Worm (Caenorhabditis elegans) whole organism, L1 larva: ENCODE measurements around the gene ztf-7.

Source experiments
- C34B4.2 ChIP-seq: sonication (generic microtip); optimal IDR thresholded peaks from 2 replicates; lab custom pipeline; 2017; ENCODE audit warnings: mild to moderate bottlenecking, missing genetic modification characterization, missing compliant biosample characterization
- aha-1 ChIP-seq: fragments of 150-350 bp; optimal IDR thresholded peaks from 2 replicates; lab custom pipeline; 2014; ENCODE audit warnings: missing biosample characterization, missing genetic modification characterization
- alr-1 ChIP-seq: fragments of 200-800 bp; sonication (Bioruptor generic); optimal IDR thresholded peaks from 2 replicates; lab custom pipeline; 2018; ENCODE audit warnings: borderline replicate concordance, mild to moderate bottlenecking, missing genetic modification characterization, missing compliant biosample characterization
- aly-2 ChIP-seq: fragments of 150-350 bp; optimal IDR thresholded peaks from 2 replicates; lab custom pipeline; 2014; ENCODE audit warnings: missing biosample characterization, missing genetic modification characterization
- ama-1 ChIP-seq: fragments of 150-350 bp; optimal IDR thresholded peaks from 2 replicates; lab custom pipeline; 2014
- blmp-1 ChIP-seq: fragments of 150-350 bp; optimal IDR thresholded peaks from 2 replicates; lab custom pipeline; 2014; ENCODE audit warnings: missing biosample characterization, missing genetic modification characterization
- ceh-63 ChIP-seq: fragments of 200-800 bp; sonication (Bioruptor generic); optimal IDR thresholded peaks from 2 replicates; lab custom pipeline; 2018; ENCODE audit warnings: mild to moderate bottlenecking, missing genetic modification characterization, missing compliant biosample characterization
- ceh-90 ChIP-seq: sonication (generic microtip); optimal IDR thresholded peaks from 2 replicates; lab custom pipeline; 2016; ENCODE audit warnings: missing genetic modification characterization, missing compliant biosample characterization
- ces-1 ChIP-seq: fragments of 150-350 bp; optimal IDR thresholded peaks from 2 replicates; lab custom pipeline; 2014; ENCODE audit warnings: missing biosample characterization, missing genetic modification reagents, missing genetic modification characterization
- dsc-1 ChIP-seq: sonication (generic microtip); optimal IDR thresholded peaks from 2 replicates; lab custom pipeline; 2016; ENCODE audit warnings: mild to moderate bottlenecking, missing genetic modification characterization, missing compliant biosample characterization
- efl-1 ChIP-seq, 4 experiments: fragments of 150-350 bp; optimal IDR thresholded peaks in 3 of 4; peaks in 1 of 4; 1 replicate in 1 of 4; 2 replicates in 3 of 4; lab custom pipeline; 2014; ENCODE audit warnings: missing biosample characterization in 2 of 4, missing genetic modification characterization in 2 of 4, missing genetic modification reagents in 2 of 4
- egl-27 ChIP-seq, 2 experiments: fragments of 150-350 bp in 1 of 2; sonication (generic microtip); optimal IDR thresholded peaks; 3 replicates each; lab custom pipeline; 2017 to 2018; ENCODE audit warnings: missing biosample characterization in 2 of 2, missing genetic modification characterization in 2 of 2, missing genetic modification reagents in 2 of 2
- fkh-10 ChIP-seq: sonication (generic microtip); optimal IDR thresholded peaks from 2 replicates; lab custom pipeline; 2017; ENCODE audit warnings: missing biosample characterization, missing genetic modification reagents, missing genetic modification characterization
- fkh-4 ChIP-seq: sonication (generic microtip); optimal IDR thresholded peaks from 2 replicates; lab custom pipeline; 2016; ENCODE audit warnings: missing compliant biosample characterization, missing genetic modification characterization, borderline replicate concordance
- fkh-8 ChIP-seq: sonication (generic microtip); optimal IDR thresholded peaks from 2 replicates; lab custom pipeline; 2016; ENCODE audit warnings: mild to moderate bottlenecking, missing genetic modification characterization, missing compliant biosample characterization
- fos-1 ChIP-seq: fragments of 150-350 bp; optimal IDR thresholded peaks from 2 replicates; lab custom pipeline; 2014; ENCODE audit warnings: missing biosample characterization, missing genetic modification characterization
- grh-1 ChIP-seq: fragments of 200-800 bp; sonication (Bioruptor generic); IDR thresholded peaks from 2 replicates; pipeline ENCODE4 v1.3.6; 2022; ENCODE audit warnings: missing genetic modification reagents, missing genetic modification characterization, missing compliant biosample characterization
- hlh-4 ChIP-seq: sonication (generic microtip); optimal IDR thresholded peaks from 2 replicates; lab custom pipeline; 2016; ENCODE audit warnings: mild to moderate bottlenecking, missing genetic modification characterization, missing compliant biosample characterization
- hpl-2 ChIP-seq: fragments of 150-350 bp; optimal IDR thresholded peaks from 2 replicates; lab custom pipeline; 2014; ENCODE audit warnings: missing biosample characterization, missing genetic modification reagents, missing genetic modification characterization
- lin-14 ChIP-seq: fragments of 200-800 bp; sonication (Bioruptor generic); optimal IDR thresholded peaks from 2 replicates; lab custom pipeline; 2018; ENCODE audit warnings: mild to moderate bottlenecking, missing genetic modification characterization, moderate library complexity, missing compliant biosample characterization
- lin-35 ChIP-seq, 2 experiments: fragments of 150-350 bp; optimal IDR thresholded peaks; 2 replicates each; lab custom pipeline; 2014; ENCODE audit warnings: missing biosample characterization in 2 of 2, missing genetic modification characterization in 2 of 2, missing genetic modification reagents in 2 of 2
- lin-39 ChIP-seq: fragments of 150-350 bp; optimal IDR thresholded peaks from 2 replicates; lab custom pipeline; 2014; ENCODE audit warnings: missing biosample characterization, missing genetic modification reagents, missing genetic modification characterization
- mab-9 ChIP-seq: fragments of 200-800 bp; sonication (Bioruptor generic); IDR thresholded peaks from 2 replicates; pipeline ENCODE4 v1.3.6; 2022; ENCODE audit warnings: missing genetic modification reagents, missing genetic modification characterization, missing compliant biosample characterization
- mdl-1 ChIP-seq, 2 experiments: fragments of 150-350 bp; optimal IDR thresholded peaks; 2 replicates each; lab custom pipeline; 2014 to 2017; ENCODE audit warnings: missing biosample characterization in 2 of 2, missing genetic modification characterization in 2 of 2, inconsistent platforms in 1 of 2
- nhr-11 ChIP-seq: fragments of 150-350 bp; optimal IDR thresholded peaks from 2 replicates; lab custom pipeline; 2014; ENCODE audit warnings: missing biosample characterization, missing genetic modification characterization
- nhr-12 ChIP-seq: sonication (generic microtip); optimal IDR thresholded peaks from 2 replicates; lab custom pipeline; 2017; ENCODE audit warnings: missing biosample characterization, missing genetic modification characterization
- nhr-47 ChIP-seq: sonication (generic microtip); optimal IDR thresholded peaks from 2 replicates; lab custom pipeline; 2016; ENCODE audit warnings: mild to moderate bottlenecking, missing genetic modification characterization, moderate library complexity, missing compliant biosample characterization
- nhr-71 ChIP-seq: sonication (generic microtip); optimal IDR thresholded peaks from 2 replicates; lab custom pipeline; 2016; ENCODE audit warnings: mild to moderate bottlenecking, missing genetic modification characterization, moderate library complexity, missing compliant biosample characterization
- nhr-77 ChIP-seq: fragments of 150-350 bp; optimal IDR thresholded peaks from 2 replicates; lab custom pipeline; 2014; ENCODE audit warnings: missing biosample characterization, missing genetic modification characterization
- nhr-85 ChIP-seq: sonication (generic microtip); peaks from one replicate; lab custom pipeline; 2016; ENCODE audit warnings: missing genetic modification characterization, inconsistent platforms, missing compliant biosample characterization
- nhr-90 ChIP-seq: sonication (generic microtip); optimal IDR thresholded peaks from 2 replicates; lab custom pipeline; 2016; ENCODE audit warnings: mild to moderate bottlenecking, missing genetic modification characterization, missing compliant biosample characterization; ENCODE audit not compliant: poor library complexity
- pax-3 ChIP-seq: fragments of 200-800 bp; sonication (Bioruptor generic); optimal IDR thresholded peaks from 2 replicates; lab custom pipeline; 2018; ENCODE audit warnings: mild to moderate bottlenecking, missing genetic modification characterization, moderate library complexity, missing compliant biosample characterization
- pqm-1 ChIP-seq: sonication (generic microtip); optimal IDR thresholded peaks from 3 replicates; lab custom pipeline; 2017; ENCODE audit warnings: missing biosample characterization, missing genetic modification characterization
- skn-1 ChIP-seq: fragments of 150-350 bp; optimal IDR thresholded peaks from 2 replicates; lab custom pipeline; 2014; ENCODE audit warnings: missing biosample characterization, missing genetic modification characterization
- snpc-4 ChIP-seq: fragments of 150-350 bp; optimal IDR thresholded peaks from 2 replicates; lab custom pipeline; 2014; ENCODE audit warnings: missing biosample characterization, missing genetic modification characterization
- snu-23 ChIP-seq: sonication (generic microtip); optimal IDR thresholded peaks from 2 replicates; lab custom pipeline; 2016; ENCODE audit warnings: missing genetic modification characterization, missing compliant biosample characterization
- sox-4 ChIP-seq: sonication (generic microtip); optimal IDR thresholded peaks from 2 replicates; lab custom pipeline; 2016; ENCODE audit warnings: missing genetic modification characterization, missing compliant biosample characterization
- sptf-1 ChIP-seq: fragments of 150-350 bp; optimal IDR thresholded peaks from 2 replicates; lab custom pipeline; 2014; ENCODE audit warnings: missing biosample characterization, missing genetic modification characterization
- tlp-1 ChIP-seq: fragments of 150-350 bp; optimal IDR thresholded peaks from 2 replicates; lab custom pipeline; 2014; ENCODE audit warnings: missing biosample characterization, missing genetic modification characterization
- unc-62 ChIP-seq: fragments of 150-350 bp; optimal IDR thresholded peaks from 2 replicates; lab custom pipeline; 2014; ENCODE audit warnings: missing biosample characterization, missing genetic modification reagents, missing genetic modification characterization
- vab-15 ChIP-seq: sonication (generic microtip); optimal IDR thresholded peaks from 2 replicates; lab custom pipeline; 2017; ENCODE audit warnings: missing genotype, mild to moderate bottlenecking, missing genetic modification characterization, missing compliant biosample characterization
- xbp-1 ChIP-seq: sonication (generic microtip); optimal IDR thresholded peaks from 2 replicates; lab custom pipeline; 2016; ENCODE audit warnings: missing genetic modification characterization, missing compliant biosample characterization
- zag-1 ChIP-seq: fragments of 150-350 bp; optimal IDR thresholded peaks from 2 replicates; lab custom pipeline; 2014; ENCODE audit warnings: missing biosample characterization, missing genetic modification characterization
- zip-4 ChIP-seq: fragments of 200-800 bp; sonication (Bioruptor generic); optimal IDR thresholded peaks from 2 replicates; lab custom pipeline; 2018; ENCODE audit warnings: mild to moderate bottlenecking, missing genetic modification characterization, moderate library complexity, missing compliant biosample characterization
- ztf-11 ChIP-seq, 2 experiments: sonication (generic microtip); optimal IDR thresholded peaks; 2 replicates each; lab custom pipeline; 2016 to 2017; ENCODE audit warnings: missing genetic modification characterization in 2 of 2, missing biosample characterization in 1 of 2, missing compliant biosample characterization in 1 of 2
- ztf-4 ChIP-seq: fragments of 150-350 bp; optimal IDR thresholded peaks from 2 replicates; lab custom pipeline; 2014; ENCODE audit warnings: missing biosample characterization, missing genetic modification characterization

Gene ztf-7

ce11 chrV:9799076-9799475, 9.6 kb upstream of the ztf-7 start, which contains the start of gene F46B6.13:
F46B6.13 (minus strand) TSS chrV:9799176.
- TF ChIP-seq zip-4 (no peak), xbp-1 (tag; lab: Kevin White, UChicago) (no peak), ama-1 (lab: Kevin White, UChicago) (no peak), ztf-11 (tag; optimal IDR thresholded peaks at IDR 0.05; lab: Kevin White, UChicago) (no peak), pqm-1 (tag; lab: Kevin White, UChicago) (no peak), ceh-90 (tag; lab: Kevin White, UChicago) (no peak), sox-4 (tag; lab: Kevin White, UChicago) (no peak), unc-62 (GFP tag; lab: Kevin White, UChicago) (no peak), ces-1 (no peak), grh-1 (GFP tag; lab: Robert Waterston, UW) (no peak), hlh-4 (tag; lab: Kevin White, UChicago) (no peak), snu-23 (GFP tag; lab: Kevin White, UChicago) (no peak), efl-1 (optimal IDR thresholded peaks at IDR 0.05; lab: Kevin White, UChicago) (no peak), efl-1 (GFP tag; optimal IDR thresholded peaks at IDR 0.05 in 1 of 2; lab: Kevin White, UChicago) (no peak), lin-39 (tag; lab: Kevin White, UChicago) (no peak), hpl-2 (GFP tag; lab: Kevin White, UChicago) (no peak), nhr-11 (no peak), nhr-71 (tag; lab: Kevin White, UChicago) (no peak), nhr-77 (tag; lab: Kevin White, UChicago) (no peak), dsc-1 (tag; lab: Kevin White, UChicago) (no peak)

DNA sequence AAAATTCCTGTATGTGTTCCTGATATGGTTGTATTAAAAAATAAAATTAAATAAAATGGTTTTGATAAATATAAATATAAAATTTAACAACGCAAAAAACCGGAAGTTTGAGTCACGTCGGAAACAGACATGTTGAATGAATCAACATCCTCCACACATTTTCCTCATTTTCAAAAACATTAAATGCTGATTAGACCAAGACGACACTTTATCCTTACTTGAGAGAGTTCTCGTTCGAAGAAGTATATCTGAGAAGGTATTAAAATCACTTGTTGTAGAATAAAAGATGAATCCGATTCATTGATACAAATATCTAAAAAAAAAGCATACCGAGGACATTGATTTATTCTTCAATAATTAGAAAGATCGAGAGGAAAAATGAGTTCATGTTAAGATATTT, 8.7 kb upstream of the ztf-7 start:
- TF ChIP-seq efl-1 (optimal IDR thresholded peaks at IDR 0.05; lab: Kevin White, UChicago), result no peak
- TF ChIP-seq efl-1 (GFP tag; optimal IDR thresholded peaks at IDR 0.05 in 1 of 2; lab: Kevin White, UChicago), result peak in 1 of 2 experiments; percentile 51
- no peak for TF ChIP-seq nhr-12
- TF ChIP-seq fkh-4 (tag; lab: Kevin White, UChicago), result peak; percentile 34
- peak; percentile 87 for TF ChIP-seq dsc-1 (tag; lab: Kevin White, UChicago)

- TF ChIP-seq nhr-90 (tag; lab: Kevin White, UChicago), result no peak
- no peak for TF ChIP-seq mdl-1 (tag; optimal IDR thresholded peaks at IDR 0.05; lab: Kevin White, UChicago)
- TF ChIP-seq nhr-47 (tag; lab: Kevin White, UChicago), result no peak
- TF ChIP-seq tlp-1, result no peak
Observed at ce11 chrV:9796562-9796961, 7.1 kb upstream of the ztf-7 start, which contains the start of gene F46B6.9. F46B6.9 (plus strand) TSS chrV:9796862.

- TF ChIP-seq aha-1 (tag; lab: Kevin White, UChicago) (no peak), fkh-10 (GFP tag; lab: Kevin White, UChicago) (peak; percentile 24), aly-2 (tag; lab: Kevin White, UChicago) (no peak), snpc-4 (no peak), snu-23 (GFP tag; lab: Kevin White, UChicago) (no peak), mab-9 (no peak), ceh-63 (no peak), xbp-1 (tag; lab: Kevin White, UChicago) (no peak), ztf-4 (no peak), skn-1 (tag; lab: Kevin White, UChicago) (no peak), ceh-90 (tag; lab: Kevin White, UChicago) (no peak), lin-14 (GFP tag; lab: Kevin White, UChicago) (no peak), ces-1 (no peak), nhr-90 (tag; lab: Kevin White, UChicago) (no peak), fos-1 (no peak), blmp-1 (no peak), nhr-85 (no peak), zag-1 (tag; lab: Kevin White, UChicago) (no peak), ztf-11 (tag; optimal IDR thresholded peaks at IDR 0.05; lab: Kevin White, UChicago) (no peak), grh-1 (GFP tag; lab: Robert Waterston, UW) (no peak), fkh-8 (tag; lab: Kevin White, UChicago) (peak; percentile 52), lin-35 (GFP tag; optimal IDR thresholded peaks at IDR 0.05; lab: Kevin White, UChicago) (no peak), fkh-4 (tag; lab: Kevin White, UChicago) (no peak), vab-15 (no peak), dsc-1 (tag; lab: Kevin White, UChicago) (peak; percentile 77), alr-1 (no peak), egl-27 (tag; optimal IDR thresholded peaks at IDR 0.05; lab: Kevin White, UChicago) (no peak), C34B4.2 (tag; lab: Kevin White, UChicago) (no peak), sptf-1 (tag; lab: Kevin White, UChicago) (no peak), zip-4 (no peak), pax-3 (tag; lab: Kevin White, UChicago) (peak; percentile 30)
Observed at ce11 chrV:9796002-9796401, 6.5 kb upstream of the ztf-7 start.
